Worm (Caenorhabditis elegans): ENCODE measurements around the gene clec-68.

DNA sequence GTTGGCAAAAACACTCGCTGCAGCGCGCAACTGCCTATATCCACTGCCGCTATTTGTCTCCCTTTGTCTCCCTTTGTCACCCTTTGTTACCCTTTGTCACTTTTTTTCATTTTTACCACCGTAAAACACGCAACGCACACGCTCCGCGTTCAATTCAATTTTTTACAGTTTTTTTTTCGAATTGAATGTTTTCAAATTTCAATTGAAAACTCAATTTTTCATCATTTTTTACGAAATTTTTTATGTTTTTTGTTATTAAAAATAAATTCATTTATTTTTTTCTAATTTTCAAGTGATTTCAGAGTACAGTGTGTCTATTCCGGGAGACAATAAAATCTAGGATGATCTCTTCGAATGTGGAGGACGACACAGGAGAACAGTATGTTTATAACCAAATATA lies 16.8 kb downstream of the clec-68 start, which contains the start of gene Y46C8AL.11:
- no peak for TF ChIP-seq repo-1 (tag; optimal IDR thresholded peaks at IDR 0.05)
- no peak for TF ChIP-seq hsf-1 (GFP tag; IDR thresholded peaks at IDR 0.05)
- no peak for TF ChIP-seq C17E4.6 (GFP tag; IDR thresholded peaks at IDR 0.05)
- no peak for TF ChIP-seq ZK185.1 (tag; optimal IDR thresholded peaks at IDR 0.05; ENCODE audit: poor library complexity, severe bottlenecking)
- TF ChIP-seq ztf-25 (GFP tag; IDR thresholded peaks at IDR 0.05): no peak
- TF ChIP-seq zfh-2 (GFP tag; conservative IDR thresholded peaks at IDR 0.05): no peak
- no peak for TF ChIP-seq ets-4 (GFP tag; optimal IDR thresholded peaks at IDR 0.05)
- no peak for TF ChIP-seq pha-4 (tag; optimal IDR thresholded peaks at IDR 0.05)
- TF ChIP-seq unc-62 (GFP tag; optimal IDR thresholded peaks at IDR 0.05): no peak
- TF ChIP-seq D2030.7 (GFP tag; IDR thresholded peaks at IDR 0.05): no peak
- TF ChIP-seq F55B11.4 (tag; optimal IDR thresholded peaks at IDR 0.05; ENCODE audit: borderline replicate concordance, insufficient read depth): no peak

All from whole organism, young adult.